Fruit fly (Drosophila melanogaster): ENCODE measurements around the gene CCDC53.

dm6 chr2L:8009283-8010211, 31.4 kb upstream of the CCDC53 start, which contains the start of gene CG12560:
- TF ChIP-seq psq (GFP tag; optimal IDR thresholded peaks at IDR 0.05) (no peak), Dfd (GFP tag; optimal IDR thresholded peaks at IDR 0.05) (no peak), dmrt93B (GFP tag; optimal IDR thresholded peaks at IDR 0.05) (no peak), Jra (GFP tag; optimal IDR thresholded peaks at IDR 0.05) (peak; percentile 2), h (GFP tag; optimal IDR thresholded peaks at IDR 0.05) (no peak), Hr78 (GFP tag; optimal IDR thresholded peaks at IDR 0.05) (no peak), HLH106 (tag; optimal IDR thresholded peaks at IDR 0.05) (no peak), CG32264 (GFP tag; optimal IDR thresholded peaks at IDR 0.05) (no peak), CG9705 (GFP tag; optimal IDR thresholded peaks at IDR 0.05) (no peak), pan (optimal IDR thresholded peaks at IDR 0.05) (no peak), Abd-B (GFP tag; optimal IDR thresholded peaks at IDR 0.05) (no peak)
